Worm (Caenorhabditis elegans) whole organism, L1 larva: Measurements from ENCODE around the gene dnj-25.
A peak's percentile ranks its signal among the peaks of the same experiment; 100 is the strongest.

Source experiments
- C04F5.9 ChIP-seq: sonication (generic microtip); optimal IDR thresholded peaks from 2 replicates; lab custom pipeline; 2016; ENCODE audit warnings: missing genetic modification characterization, missing compliant biosample characterization
- C16A3.4 ChIP-seq: fragments of 150-350 bp; optimal IDR thresholded peaks from 2 replicates; lab custom pipeline; 2014; ENCODE audit warnings: missing biosample characterization, missing genetic modification characterization
- F16B12.6 ChIP-seq: fragments of 150-350 bp; optimal IDR thresholded peaks from 2 replicates; lab custom pipeline; 2014; ENCODE audit warnings: missing biosample characterization, missing genetic modification characterization
- Y116A8C.19 ChIP-seq: sonication (generic microtip); optimal IDR thresholded peaks from 2 replicates; lab custom pipeline; 2016; ENCODE audit warnings: missing compliant biosample characterization, missing genetic modification characterization, borderline replicate concordance
- aha-1 ChIP-seq: fragments of 150-350 bp; optimal IDR thresholded peaks from 2 replicates; lab custom pipeline; 2014; ENCODE audit warnings: missing biosample characterization, missing genetic modification characterization
- ama-1 ChIP-seq: fragments of 150-350 bp; optimal IDR thresholded peaks from 2 replicates; lab custom pipeline; 2014
- blmp-1 ChIP-seq: fragments of 150-350 bp; optimal IDR thresholded peaks from 2 replicates; lab custom pipeline; 2014; ENCODE audit warnings: missing biosample characterization, missing genetic modification characterization
- ceh-88 ChIP-seq: fragments of 200-800 bp; sonication (Bioruptor generic); IDR thresholded peaks from 2 replicates; pipeline ENCODE4 v1.3.6; 2022; ENCODE audit warnings: missing genetic modification characterization, missing compliant biosample characterization
- ceh-90 ChIP-seq: sonication (generic microtip); optimal IDR thresholded peaks from 2 replicates; lab custom pipeline; 2016; ENCODE audit warnings: missing genetic modification characterization, missing compliant biosample characterization
- ces-1 ChIP-seq: fragments of 150-350 bp; optimal IDR thresholded peaks from 2 replicates; lab custom pipeline; 2014; ENCODE audit warnings: missing biosample characterization, missing genetic modification reagents, missing genetic modification characterization
- dpl-1 ChIP-seq, 3 experiments: fragments of 150-350 bp in 2 of 3; sonication (generic microtip) in 1 of 3; optimal IDR thresholded peaks; 2 replicates each; lab custom pipeline; 2014 to 2017; ENCODE audit warnings: missing biosample characterization in 3 of 3, missing genetic modification characterization in 3 of 3, missing genetic modification reagents in 3 of 3
- efl-1 ChIP-seq, 4 experiments: fragments of 150-350 bp; optimal IDR thresholded peaks in 3 of 4; peaks in 1 of 4; 1 replicate in 1 of 4; 2 replicates in 3 of 4; lab custom pipeline; 2014; ENCODE audit warnings: missing biosample characterization in 2 of 4, missing genetic modification characterization in 2 of 4, missing genetic modification reagents in 2 of 4
- egl-13 ChIP-seq: sonication (generic microtip); optimal IDR thresholded peaks from 2 replicates; lab custom pipeline; 2016; ENCODE audit warnings: missing genotype, missing genetic modification reagents, missing genetic modification characterization, missing compliant biosample characterization
- egl-27 ChIP-seq, 2 experiments: fragments of 150-350 bp in 1 of 2; sonication (generic microtip); optimal IDR thresholded peaks; 3 replicates each; lab custom pipeline; 2017 to 2018; ENCODE audit warnings: missing biosample characterization in 2 of 2, missing genetic modification characterization in 2 of 2, missing genetic modification reagents in 2 of 2
- elt-2 ChIP-seq: sonication (generic microtip); optimal IDR thresholded peaks from 2 replicates; lab custom pipeline; 2016; ENCODE audit warnings: missing genetic modification characterization, mild to moderate bottlenecking, inconsistent platforms, missing compliant biosample characterization, missing genetic modification reagents
- fkh-8 ChIP-seq: sonication (generic microtip); optimal IDR thresholded peaks from 2 replicates; lab custom pipeline; 2016; ENCODE audit warnings: mild to moderate bottlenecking, missing genetic modification characterization, missing compliant biosample characterization
- grh-1 ChIP-seq: fragments of 200-800 bp; sonication (Bioruptor generic); IDR thresholded peaks from 2 replicates; pipeline ENCODE4 v1.3.6; 2022; ENCODE audit warnings: missing genetic modification reagents, missing genetic modification characterization, missing compliant biosample characterization
- jun-1 ChIP-seq: fragments of 150-350 bp; optimal IDR thresholded peaks from 2 replicates; lab custom pipeline; 2014; ENCODE audit warnings: missing biosample characterization, missing genetic modification reagents, missing genetic modification characterization
- lin-13 ChIP-seq: fragments of 150-350 bp; optimal IDR thresholded peaks from 2 replicates; lab custom pipeline; 2014; ENCODE audit warnings: missing biosample characterization, missing genetic modification reagents, missing genetic modification characterization
- lin-14 ChIP-seq: fragments of 200-800 bp; sonication (Bioruptor generic); optimal IDR thresholded peaks from 2 replicates; lab custom pipeline; 2018; ENCODE audit warnings: mild to moderate bottlenecking, missing genetic modification characterization, moderate library complexity, missing compliant biosample characterization
- lin-35 ChIP-seq, 2 experiments: fragments of 150-350 bp; optimal IDR thresholded peaks; 2 replicates each; lab custom pipeline; 2014; ENCODE audit warnings: missing biosample characterization in 2 of 2, missing genetic modification characterization in 2 of 2, missing genetic modification reagents in 2 of 2
- lsy-2 ChIP-seq, 2 experiments: fragments of 150-350 bp; optimal IDR thresholded peaks; 2 replicates each; lab custom pipeline; 2014; ENCODE audit warnings: missing biosample characterization in 2 of 2, missing genetic modification characterization in 2 of 2
- mdl-1 ChIP-seq, 2 experiments: fragments of 150-350 bp; optimal IDR thresholded peaks; 2 replicates each; lab custom pipeline; 2014 to 2017; ENCODE audit warnings: missing biosample characterization in 2 of 2, missing genetic modification characterization in 2 of 2, inconsistent platforms in 1 of 2
- mef-2 ChIP-seq: fragments of 150-350 bp; optimal IDR thresholded peaks from 2 replicates; lab custom pipeline; 2014; ENCODE audit warnings: missing biosample characterization, missing genetic modification characterization
- nhr-12 ChIP-seq: sonication (generic microtip); optimal IDR thresholded peaks from 2 replicates; lab custom pipeline; 2017; ENCODE audit warnings: missing biosample characterization, missing genetic modification characterization
- nhr-237 ChIP-seq: fragments of 150-350 bp; optimal IDR thresholded peaks from 2 replicates; lab custom pipeline; 2014; ENCODE audit warnings: missing biosample characterization, missing genetic modification characterization
- nhr-28 ChIP-seq: fragments of 150-350 bp; optimal IDR thresholded peaks from 2 replicates; lab custom pipeline; 2014; ENCODE audit warnings: missing biosample characterization, missing genetic modification characterization
- nhr-47 ChIP-seq: sonication (generic microtip); optimal IDR thresholded peaks from 2 replicates; lab custom pipeline; 2016; ENCODE audit warnings: mild to moderate bottlenecking, missing genetic modification characterization, moderate library complexity, missing compliant biosample characterization
- nhr-71 ChIP-seq: sonication (generic microtip); optimal IDR thresholded peaks from 2 replicates; lab custom pipeline; 2016; ENCODE audit warnings: mild to moderate bottlenecking, missing genetic modification characterization, moderate library complexity, missing compliant biosample characterization
- nhr-76 ChIP-seq: sonication (generic microtip); optimal IDR thresholded peaks from 2 replicates; lab custom pipeline; 2017; ENCODE audit warnings: missing biosample characterization, missing genetic modification characterization
- nhr-85 ChIP-seq: sonication (generic microtip); peaks from one replicate; lab custom pipeline; 2016; ENCODE audit warnings: missing genetic modification characterization, inconsistent platforms, missing compliant biosample characterization
- pax-3 ChIP-seq: fragments of 200-800 bp; sonication (Bioruptor generic); optimal IDR thresholded peaks from 2 replicates; lab custom pipeline; 2018; ENCODE audit warnings: mild to moderate bottlenecking, missing genetic modification characterization, moderate library complexity, missing compliant biosample characterization
- rnt-1 ChIP-seq: sonication (generic microtip); optimal IDR thresholded peaks from 2 replicates; lab custom pipeline; 2016; ENCODE audit warnings: mild to moderate bottlenecking, missing genetic modification characterization, moderate library complexity, missing compliant biosample characterization
- skn-1 ChIP-seq: fragments of 150-350 bp; optimal IDR thresholded peaks from 2 replicates; lab custom pipeline; 2014; ENCODE audit warnings: missing biosample characterization, missing genetic modification characterization
- snpc-4 ChIP-seq: fragments of 150-350 bp; optimal IDR thresholded peaks from 2 replicates; lab custom pipeline; 2014; ENCODE audit warnings: missing biosample characterization, missing genetic modification characterization
- sox-4 ChIP-seq: sonication (generic microtip); optimal IDR thresholded peaks from 2 replicates; lab custom pipeline; 2016; ENCODE audit warnings: missing genetic modification characterization, missing compliant biosample characterization
- sup-37 ChIP-seq: fragments of 200-800 bp; sonication (Bioruptor generic); optimal IDR thresholded peaks from 2 replicates; lab custom pipeline; 2018; ENCODE audit warnings: mild to moderate bottlenecking, missing genetic modification characterization, missing compliant biosample characterization
- tbx-2 ChIP-seq: sonication (generic microtip); optimal IDR thresholded peaks from 2 replicates; lab custom pipeline; 2016; ENCODE audit warnings: missing genetic modification characterization, missing compliant biosample characterization
- unc-86 ChIP-seq: sonication (generic microtip); optimal IDR thresholded peaks from 2 replicates; lab custom pipeline; 2016; ENCODE audit warnings: missing genetic modification characterization, missing compliant biosample characterization
- unc-98 ChIP-seq: fragments of 200-800 bp; sonication (Bioruptor generic); IDR thresholded peaks from 2 replicates; pipeline ENCODE4 v1.3.6; 2022; ENCODE audit warnings: missing genetic modification characterization, missing compliant biosample characterization
- vab-15 ChIP-seq: sonication (generic microtip); optimal IDR thresholded peaks from 2 replicates; lab custom pipeline; 2017; ENCODE audit warnings: missing genotype, mild to moderate bottlenecking, missing genetic modification characterization, missing compliant biosample characterization
- zip-4 ChIP-seq: fragments of 200-800 bp; sonication (Bioruptor generic); optimal IDR thresholded peaks from 2 replicates; lab custom pipeline; 2018; ENCODE audit warnings: mild to moderate bottlenecking, missing genetic modification characterization, moderate library complexity, missing compliant biosample characterization
- ztf-11 ChIP-seq, 2 experiments: sonication (generic microtip); optimal IDR thresholded peaks; 2 replicates each; lab custom pipeline; 2016 to 2017; ENCODE audit warnings: missing genetic modification characterization in 2 of 2, missing biosample characterization in 1 of 2, missing compliant biosample characterization in 1 of 2
- ztf-4 ChIP-seq: fragments of 150-350 bp; optimal IDR thresholded peaks from 2 replicates; lab custom pipeline; 2014; ENCODE audit warnings: missing biosample characterization, missing genetic modification characterization

The dnj-25 gene

DNA sequence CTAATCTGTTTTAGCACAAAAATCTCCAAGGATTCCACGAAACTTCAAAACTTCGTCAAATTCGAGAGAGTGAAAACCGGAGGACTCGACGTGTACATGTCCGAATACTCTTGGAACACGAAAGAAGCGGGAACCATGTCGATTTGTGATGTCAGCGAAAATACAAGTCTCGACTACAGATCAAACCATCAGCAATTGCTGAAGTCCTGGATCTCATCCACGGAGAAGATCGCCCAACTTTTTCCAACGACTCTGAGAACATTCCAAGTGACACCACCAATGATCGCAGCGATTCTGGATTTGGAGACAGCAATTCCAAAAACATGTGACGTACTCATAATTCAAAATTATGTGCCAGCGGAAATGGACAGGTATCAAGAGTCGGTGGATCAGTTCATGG, 21.7 kb downstream of the dnj-25 start:
- TF ChIP-seq egl-27 (tag; optimal IDR thresholded peaks at IDR 0.05; lab: Kevin White, UChicago) (no peak), unc-86 (tag; lab: Kevin White, UChicago) (no peak), mef-2 (tag; lab: Kevin White, UChicago) (no peak), sox-4 (tag; lab: Kevin White, UChicago) (no peak), zip-4 (GFP tag; lab: Kevin White, UChicago) (no peak), nhr-71 (no peak), efl-1 (optimal IDR thresholded peaks at IDR 0.05; lab: Kevin White, UChicago) (no peak), efl-1 (GFP tag; optimal IDR thresholded peaks at IDR 0.05 in 1 of 2; lab: Kevin White, UChicago) (peak in 1 of 2 experiments; percentile 58), F16B12.6 (no peak)

DNA sequence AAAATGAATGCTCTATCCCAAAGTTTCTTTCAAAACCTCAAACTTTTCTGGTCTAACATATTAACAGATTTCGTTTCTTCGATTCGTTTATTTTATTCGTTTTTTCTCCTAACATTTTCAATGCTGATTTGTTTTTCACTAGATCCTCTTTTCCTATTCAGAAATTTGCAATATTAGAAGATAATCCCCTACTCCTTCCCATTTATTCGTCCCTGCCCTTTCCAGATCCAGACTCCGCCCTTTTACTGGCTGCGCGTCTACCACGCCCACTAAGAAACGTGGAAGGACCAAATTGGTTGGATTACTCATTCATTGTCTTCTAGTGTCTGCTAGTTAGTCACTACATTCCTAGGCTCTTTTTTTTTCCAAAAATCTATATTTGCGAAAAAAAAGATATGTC, 22.2 kb downstream of the dnj-25 start, which contains the start of gene Y44A6C.2:
Gene Y44A6C.2 (plus strand): TSS at position 301 of the 400 bp plus-strand sequence.
- TF ChIP-seq ceh-90 (tag; lab: Kevin White, UChicago), result no peak
- no peak for TF ChIP-seq lin-35 (GFP tag; optimal IDR thresholded peaks at IDR 0.05; lab: Kevin White, UChicago)
- TF ChIP-seq mdl-1 (tag; optimal IDR thresholded peaks at IDR 0.05; lab: Kevin White, UChicago), result no peak
- no peak for TF ChIP-seq nhr-47 (tag; lab: Kevin White, UChicago)
- no peak for TF ChIP-seq nhr-28 (tag; lab: Kevin White, UChicago)
- no peak for TF ChIP-seq C16A3.4
- TF ChIP-seq fkh-8 (tag; lab: Kevin White, UChicago), result no peak
- no peak for TF ChIP-seq ztf-11 (tag; optimal IDR thresholded peaks at IDR 0.05; lab: Kevin White, UChicago)
- no peak for TF ChIP-seq zip-4 (GFP tag; lab: Kevin White, UChicago)

DNA sequence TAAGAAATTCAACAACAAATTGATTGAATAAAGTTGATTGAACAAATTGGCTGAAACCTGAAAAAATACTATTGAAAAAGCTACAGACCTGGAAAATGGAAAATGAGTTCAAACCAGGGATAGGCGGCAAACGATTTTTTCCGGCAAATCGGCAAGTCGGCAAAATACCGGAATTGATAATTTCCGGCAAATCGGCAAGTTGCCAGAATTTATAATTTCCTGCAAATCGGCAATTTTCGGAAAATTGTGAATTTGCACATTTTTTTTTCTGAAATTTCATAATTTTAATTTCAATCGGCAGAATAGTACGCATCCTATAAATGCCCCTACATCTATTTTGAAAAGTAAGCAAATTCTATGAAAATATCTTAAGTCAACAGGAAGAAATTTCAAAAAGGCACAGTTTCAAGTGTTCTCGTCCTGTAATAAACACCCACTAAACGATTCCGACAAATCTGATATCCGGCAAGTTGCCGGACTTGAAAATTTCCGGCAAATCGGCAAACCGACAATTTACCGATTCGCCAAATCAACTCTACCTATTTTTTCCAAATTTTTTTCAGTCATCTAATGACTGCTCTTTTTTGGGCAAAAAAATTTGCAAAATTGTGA, 27.2 kb downstream of the dnj-25 start:
- no peak for TF ChIP-seq C04F5.9 (tag; lab: Kevin White, UChicago)
- TF ChIP-seq C16A3.4, result no peak
- TF ChIP-seq ama-1 (lab: Kevin White, UChicago), result peak; percentile 5
- no peak for TF ChIP-seq elt-2
- no peak for TF ChIP-seq aha-1 (tag; lab: Kevin White, UChicago)
- TF ChIP-seq sox-4 (tag; lab: Kevin White, UChicago), result no peak
- TF ChIP-seq nhr-12 (tag; lab: Kevin White, UChicago), result no peak
- no peak for TF ChIP-seq lsy-2 (tag; optimal IDR thresholded peaks at IDR 0.05; lab: Kevin White, UChicago)
- no peak for TF ChIP-seq vab-15 (tag; lab: Kevin White, UChicago)
- no peak for TF ChIP-seq tbx-2
- peak; percentile 23 for TF ChIP-seq sup-37 (GFP tag; lab: Kevin White, UChicago)
- no peak for TF ChIP-seq fkh-8 (tag; lab: Kevin White, UChicago)
- TF ChIP-seq lin-13 (GFP tag; lab: Kevin White, UChicago), result no peak
- no peak for TF ChIP-seq lin-14
- TF ChIP-seq nhr-71, result no peak
- TF ChIP-seq dpl-1 (GFP tag; optimal IDR thresholded peaks at IDR 0.05; lab: Kevin White, UChicago), result no peak
- no peak for TF ChIP-seq ztf-11 (tag; optimal IDR thresholded peaks at IDR 0.05; lab: Kevin White, UChicago)
- TF ChIP-seq pax-3 (tag; lab: Kevin White, UChicago), result no peak
- TF ChIP-seq nhr-85, result peak; percentile 24
- TF ChIP-seq unc-98, result no peak
- no peak for TF ChIP-seq egl-13 (tag; lab: Kevin White, UChicago)
- TF ChIP-seq blmp-1 (tag; lab: Kevin White, UChicago), result no peak
- TF ChIP-seq lin-35 (GFP tag; optimal IDR thresholded peaks at IDR 0.05; lab: Kevin White, UChicago), result no peak
- TF ChIP-seq rnt-1 (tag; lab: Kevin White, UChicago), result peak; percentile 18
- no peak for TF ChIP-seq ceh-88 (GFP tag; lab: Robert Waterston, UW)
- TF ChIP-seq snpc-4 (tag; lab: Kevin White, UChicago), result no peak
- no peak for TF ChIP-seq nhr-76
- no peak for TF ChIP-seq ztf-4 (tag; lab: Kevin White, UChicago)
- TF ChIP-seq efl-1 (optimal IDR thresholded peaks at IDR 0.05; lab: Kevin White, UChicago), result no peak
- TF ChIP-seq efl-1 (GFP tag; optimal IDR thresholded peaks at IDR 0.05 in 1 of 2; lab: Kevin White, UChicago), result peak in 1 of 2 experiments; percentile 78
- TF ChIP-seq grh-1 (GFP tag; lab: Robert Waterston, UW), result no peak
- no peak for TF ChIP-seq nhr-237 (tag; lab: Kevin White, UChicago)
- TF ChIP-seq jun-1 (tag; lab: Kevin White, UChicago), result no peak
- no peak for TF ChIP-seq skn-1 (tag; lab: Kevin White, UChicago)
- TF ChIP-seq ces-1 (GFP tag; lab: Kevin White, UChicago), result no peak
- no peak for TF ChIP-seq Y116A8C.19 (tag; lab: Kevin White, UChicago)
